Worm (Caenorhabditis elegans): Measurements from ENCODE around the gene oac-14.
A peak's percentile ranks its signal among the peaks of the same experiment; 100 is the strongest.

The oac-14 gene

ce11 chrX:10141963-10142431 is at the start of gene oac-14:
Gene oac-14, minus strand, starts transcription at chrX:10142013.
- TF ChIP-seq sea-2 (GFP tag; optimal IDR thresholded peaks at IDR 0.05) (no peak), elt-1 (tag; optimal IDR thresholded peaks at IDR 0.05) (no peak), egl-27 (tag; optimal IDR thresholded peaks at IDR 0.05) (no peak), fkh-2 (tag; optimal IDR thresholded peaks at IDR 0.05) (no peak), mml-1 (tag; optimal IDR thresholded peaks at IDR 0.05) (no peak), nhr-23 (tag; optimal IDR thresholded peaks at IDR 0.05) (no peak), nhr-25 (tag; optimal IDR thresholded peaks at IDR 0.05) (no peak), pha-4 (tag; optimal IDR thresholded peaks at IDR 0.05) (peak; percentile 50), egl-5 (tag; optimal IDR thresholded peaks at IDR 0.05) (no peak), nhr-11 (tag; optimal IDR thresholded peaks at IDR 0.05) (no peak), ceh-28 (tag; optimal IDR thresholded peaks at IDR 0.05) (peak; percentile 31), lin-39 (tag; optimal IDR thresholded peaks at IDR 0.05) (no peak), zag-1 (tag; optimal IDR thresholded peaks at IDR 0.05) (no peak), jun-1 (tag; optimal IDR thresholded peaks at IDR 0.05) (peak; percentile 89), ztf-11 (tag; optimal IDR thresholded peaks at IDR 0.05) (no peak), ama-1 (optimal IDR thresholded peaks at IDR 0.05) (no peak), elt-2 (tag; optimal IDR thresholded peaks at IDR 0.05) (peak; percentile 99), aly-2 (tag; optimal IDR thresholded peaks at IDR 0.05) (no peak), nfya-1 (tag; optimal IDR thresholded peaks at IDR 0.05; ENCODE audit: insufficient read depth) (peak; percentile 17), pqm-1 (tag; optimal IDR thresholded peaks at IDR 0.05) (peak; percentile 98), daf-12 (tag; optimal IDR thresholded peaks at IDR 0.05) (no peak), hmg-11 (tag; optimal IDR thresholded peaks at IDR 0.05) (no peak), nhr-43 (tag; optimal IDR thresholded peaks at IDR 0.05; ENCODE audit: poor library complexity, severe bottlenecking) (no peak), nhr-28 (tag; optimal IDR thresholded peaks at IDR 0.05) (no peak), fkh-10 (GFP tag; optimal IDR thresholded peaks at IDR 0.05) (no peak), nhr-77 (tag; optimal IDR thresholded peaks at IDR 0.05) (no peak), nhr-67 (tag; optimal IDR thresholded peaks at IDR 0.05) (no peak), ceh-9 (tag; optimal IDR thresholded peaks at IDR 0.05) (no peak), eor-1 (tag; optimal IDR thresholded peaks at IDR 0.05) (no peak), lin-15B (tag; optimal IDR thresholded peaks at IDR 0.05) (no peak), ceh-16 (tag; optimal IDR thresholded peaks at IDR 0.05) (no peak), skn-1 (tag; optimal IDR thresholded peaks at IDR 0.05) (no peak)

- TF ChIP-seq nhr-76 (tag; optimal IDR thresholded peaks at IDR 0.05) (no peak), hmg-11 (tag; optimal IDR thresholded peaks at IDR 0.05) (no peak), pha-4 (tag; optimal IDR thresholded peaks at IDR 0.05) (no peak), nhr-25 (tag; optimal IDR thresholded peaks at IDR 0.05) (peak; percentile 68)
These were observed 48.0 kb upstream of the oac-14 start for ce11 chrX:10189805-10190204.

ce11 chrX:10189244-10189643 is 47.4 kb upstream of the oac-14 start:
- TF ChIP-seq snpc-4 (tag; optimal IDR thresholded peaks at IDR 0.05), result no peak
- TF ChIP-seq fkh-2 (tag; optimal IDR thresholded peaks at IDR 0.05), result no peak
- TF ChIP-seq nhr-25 (tag; optimal IDR thresholded peaks at IDR 0.05), result peak; percentile 83
- TF ChIP-seq unc-39 (tag; optimal IDR thresholded peaks at IDR 0.05), result no peak
- no peak for TF ChIP-seq ZK546.5 (tag; optimal IDR thresholded peaks at IDR 0.05)
- no peak for TF ChIP-seq elt-3 (tag; optimal IDR thresholded peaks at IDR 0.05)
- no peak for TF ChIP-seq eor-1 (tag; optimal IDR thresholded peaks at IDR 0.05)
- no peak for TF ChIP-seq nhr-43 (tag; optimal IDR thresholded peaks at IDR 0.05; ENCODE audit: poor library complexity, severe bottlenecking)
- TF ChIP-seq sea-2 (GFP tag; optimal IDR thresholded peaks at IDR 0.05), result no peak

DNA sequence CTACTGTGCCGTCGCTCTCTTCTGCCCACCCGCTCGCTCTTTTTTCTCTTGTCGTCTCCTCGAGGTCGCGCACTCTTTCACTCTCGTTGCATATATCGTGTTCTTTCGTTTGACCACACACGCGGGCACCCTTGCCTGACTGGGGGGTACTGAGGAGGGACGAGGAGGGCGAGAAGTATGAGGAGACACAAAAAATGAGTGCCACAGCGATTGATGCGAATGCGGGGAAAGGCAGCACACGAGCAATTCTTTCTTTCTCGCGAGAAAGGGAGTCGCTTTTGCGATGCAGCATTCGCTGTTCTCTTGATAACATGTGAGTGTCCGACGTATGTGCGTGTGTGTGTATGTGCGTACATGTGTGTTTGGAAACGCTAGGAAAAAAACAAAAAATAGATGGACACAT is 46.7 kb upstream of the oac-14 start:
- no peak for TF ChIP-seq ceh-16 (tag; optimal IDR thresholded peaks at IDR 0.05)
- TF ChIP-seq elt-1 (tag; optimal IDR thresholded peaks at IDR 0.05), result peak; percentile 54
- TF ChIP-seq nhr-23 (tag; optimal IDR thresholded peaks at IDR 0.05), result no peak
- TF ChIP-seq ztf-11 (tag; optimal IDR thresholded peaks at IDR 0.05), result no peak
- no peak for TF ChIP-seq elt-3 (tag; optimal IDR thresholded peaks at IDR 0.05)
- TF ChIP-seq nhr-76 (tag; optimal IDR thresholded peaks at IDR 0.05), result no peak
- TF ChIP-seq nhr-11 (tag; optimal IDR thresholded peaks at IDR 0.05), result peak; percentile 79
- no peak for TF ChIP-seq zag-1 (tag; optimal IDR thresholded peaks at IDR 0.05)
- no peak for TF ChIP-seq nhr-12 (tag; optimal IDR thresholded peaks at IDR 0.05)
- TF ChIP-seq lsy-12 (tag; optimal IDR thresholded peaks at IDR 0.05), result peak; percentile 68
- no peak for TF ChIP-seq ZK546.5 (tag; optimal IDR thresholded peaks at IDR 0.05)
- TF ChIP-seq ztf-4 (tag; optimal IDR thresholded peaks at IDR 0.05), result no peak
- TF ChIP-seq tbx-2 (tag; optimal IDR thresholded peaks at IDR 0.05), result peak; percentile 65
- TF ChIP-seq pqm-1 (tag; optimal IDR thresholded peaks at IDR 0.05), result peak; percentile 9
- no peak for TF ChIP-seq unc-39 (tag; optimal IDR thresholded peaks at IDR 0.05)
- TF ChIP-seq nhr-25 (tag; optimal IDR thresholded peaks at IDR 0.05), result peak; percentile 71
- TF ChIP-seq hmg-11 (tag; optimal IDR thresholded peaks at IDR 0.05), result peak; percentile 94
- peak; percentile 62 for TF ChIP-seq nhr-43 (tag; optimal IDR thresholded peaks at IDR 0.05; ENCODE audit: poor library complexity, severe bottlenecking)
- TF ChIP-seq jun-1 (tag; optimal IDR thresholded peaks at IDR 0.05), result peak; percentile 74
- TF ChIP-seq ama-1 (optimal IDR thresholded peaks at IDR 0.05), result no peak
- TF ChIP-seq skn-1 (tag; optimal IDR thresholded peaks at IDR 0.05), result no peak
- TF ChIP-seq sea-2 (GFP tag; optimal IDR thresholded peaks at IDR 0.05), result no peak
- no peak for TF ChIP-seq nhr-77 (tag; optimal IDR thresholded peaks at IDR 0.05)
- peak; percentile 41 for TF ChIP-seq ceh-28 (tag; optimal IDR thresholded peaks at IDR 0.05)
- TF ChIP-seq aly-2 (tag; optimal IDR thresholded peaks at IDR 0.05), result no peak
- TF ChIP-seq nhr-67 (tag; optimal IDR thresholded peaks at IDR 0.05), result no peak
- TF ChIP-seq egl-27 (tag; optimal IDR thresholded peaks at IDR 0.05), result peak; percentile 54
- TF ChIP-seq ceh-9 (tag; optimal IDR thresholded peaks at IDR 0.05), result no peak
- TF ChIP-seq fkh-2 (tag; optimal IDR thresholded peaks at IDR 0.05), result no peak
- TF ChIP-seq lin-15B (tag; optimal IDR thresholded peaks at IDR 0.05), result peak; percentile 39
- peak; percentile 55 for TF ChIP-seq elt-2 (tag; optimal IDR thresholded peaks at IDR 0.05)
- peak; percentile 84 for TF ChIP-seq nfya-1 (tag; optimal IDR thresholded peaks at IDR 0.05; ENCODE audit: insufficient read depth)
- TF ChIP-seq ceh-82 (tag; optimal IDR thresholded peaks at IDR 0.05), result no peak
- peak; percentile 47 for TF ChIP-seq R02D3.7 (tag; optimal IDR thresholded peaks at IDR 0.05)
